Worm (Caenorhabditis elegans) whole organism, young adult: ENCODE measurements around the gene M05D6.2.

ENCODE experiments used
- B0261.1 ChIP-seq: sonication (generic microtip); optimal IDR thresholded peaks from 2 replicates; lab custom pipeline; 2016; ENCODE audit warnings: mild to moderate bottlenecking, missing genetic modification characterization, moderate library complexity, missing compliant biosample characterization
- B0336.3 ChIP-seq: fragments of 200-800 bp; sonication (Bioruptor generic); IDR thresholded peaks from 2 replicates; pipeline ENCODE4 v1.3.6; 2022; ENCODE audit warnings: missing genetic modification characterization, missing compliant biosample characterization
- C06A6.2 ChIP-seq: fragments of 200-800 bp; sonication (Bioruptor generic); conservative IDR thresholded peaks from 2 replicates; pipeline ENCODE4 v1.3.6; 2022; ENCODE audit warnings: missing genetic modification characterization, missing compliant biosample characterization
- C17E4.6 ChIP-seq: fragments of 200-800 bp; sonication (Bioruptor generic); IDR thresholded peaks from 2 replicates; pipeline ENCODE4 v1.3.6; 2022; ENCODE audit warnings: missing genetic modification reagents, missing genetic modification characterization, missing compliant biosample characterization
- D2030.7 ChIP-seq: fragments of 200-800 bp; sonication (Bioruptor generic); IDR thresholded peaks from 2 replicates; pipeline ENCODE4 v1.3.6; 2022; ENCODE audit warnings: missing genetic modification reagents, missing genetic modification characterization, missing compliant biosample characterization
- F49E8.2 ChIP-seq: sonication (generic microtip); optimal IDR thresholded peaks from 3 replicates; lab custom pipeline; 2017; ENCODE audit warnings: missing genetic modification characterization, mild to moderate bottlenecking, missing compliant biosample characterization, antibody characterized with exemption, moderate library complexity; ENCODE audit not compliant: insufficient read depth
- F52B5.7 ChIP-seq: sonication (generic microtip); optimal IDR thresholded peaks from 2 replicates; lab custom pipeline; 2016; ENCODE audit warnings: mild to moderate bottlenecking, missing genetic modification characterization, missing compliant biosample characterization
- F57A8.1 ChIP-seq: fragments of 200-800 bp; sonication (Bioruptor generic); optimal IDR thresholded peaks from 2 replicates; lab custom pipeline; 2018; ENCODE audit warnings: mild to moderate bottlenecking, missing genetic modification characterization, moderate library complexity, missing compliant biosample characterization
- K12H6.12 ChIP-seq: fragments of 200-800 bp; sonication (Bioruptor generic); optimal IDR thresholded peaks from 2 replicates; lab custom pipeline; 2018; ENCODE audit warnings: mild to moderate bottlenecking, missing genetic modification characterization, missing compliant biosample characterization
- Y53G8AR.9 ChIP-seq: fragments of 200-800 bp; sonication (Bioruptor generic); conservative IDR thresholded peaks from 2 replicates; pipeline ENCODE4 v1.3.6; 2022; ENCODE audit warnings: missing genetic modification reagents, missing genetic modification characterization, missing compliant biosample characterization
- akir-1 ChIP-seq: fragments of 200-800 bp; sonication (Bioruptor generic); optimal IDR thresholded peaks from 2 replicates; lab custom pipeline; 2018; ENCODE audit warnings: mild to moderate bottlenecking, missing genetic modification characterization, moderate library complexity, missing compliant biosample characterization
- ama-1 ChIP-seq, 3 experiments: fragments of 150-350 bp in 1 of 3; sonication (generic microtip) in 2 of 3; optimal IDR thresholded peaks; 2 replicates each; lab custom pipeline; 2014 to 2018; ENCODE audit warnings: missing biosample characterization in 2 of 3, missing genetic modification characterization in 2 of 3, missing genetic modification reagents in 2 of 3
- ceh-58 ChIP-seq: fragments of 200-800 bp; sonication (Bioruptor generic); IDR thresholded peaks from 2 replicates; pipeline ENCODE4 v1.3.6; 2022; ENCODE audit warnings: missing genetic modification characterization, missing compliant biosample characterization
- dox-1 ChIP-seq: fragments of 200-800 bp; sonication (Bioruptor generic); IDR thresholded peaks from 2 replicates; pipeline ENCODE4 v1.3.6; 2022; ENCODE audit warnings: missing genetic modification reagents, missing genetic modification characterization, missing compliant biosample characterization
- egrh-3 ChIP-seq: fragments of 200-800 bp; sonication (Bioruptor generic); IDR thresholded peaks from 2 replicates; pipeline ENCODE4 v1.3.6; 2022; ENCODE audit warnings: missing genetic modification reagents, missing genetic modification characterization, missing compliant biosample characterization
- ekl-4 ChIP-seq: fragments of 200-800 bp; sonication (Bioruptor generic); IDR thresholded peaks from 2 replicates; pipeline ENCODE4 v1.3.6; 2022; ENCODE audit warnings: missing genetic modification reagents, missing genetic modification characterization, missing compliant biosample characterization
- hlh-12 ChIP-seq: sonication (generic microtip); optimal IDR thresholded peaks from 2 replicates; lab custom pipeline; 2016; ENCODE audit warnings: missing genetic modification characterization, missing compliant biosample characterization
- lag-1 ChIP-seq: fragments of 200-800 bp; sonication (Bioruptor generic); IDR thresholded peaks from 2 replicates; pipeline ENCODE4 v1.3.6; 2022; ENCODE audit warnings: missing genetic modification reagents, missing genetic modification characterization, missing compliant biosample characterization
- lin-26 ChIP-seq: fragments of 200-800 bp; sonication (Bioruptor generic); IDR thresholded peaks from 2 replicates; pipeline ENCODE4 v1.3.6; 2022; ENCODE audit warnings: missing genetic modification reagents, missing genetic modification characterization, missing compliant biosample characterization
- lin-54 ChIP-seq: fragments of 200-800 bp; sonication (Bioruptor generic); optimal IDR thresholded peaks from 2 replicates; lab custom pipeline; 2018; ENCODE audit warnings: mild to moderate bottlenecking, missing genetic modification characterization, missing compliant biosample characterization
- lir-1 ChIP-seq: fragments of 200-800 bp; sonication (Bioruptor generic); conservative IDR thresholded peaks from 2 replicates; pipeline ENCODE4 v1.3.6; 2022; ENCODE audit warnings: missing genetic modification reagents, missing genetic modification characterization, missing compliant biosample characterization
- lsl-1 ChIP-seq: fragments of 200-800 bp; sonication (Bioruptor generic); optimal IDR thresholded peaks from 2 replicates; lab custom pipeline; 2018; ENCODE audit warnings: mild to moderate bottlenecking, missing genetic modification characterization, moderate library complexity, missing compliant biosample characterization
- mes-4 ChIP-seq: sonication (generic microtip); optimal IDR thresholded peaks from 2 replicates; lab custom pipeline; 2016; ENCODE audit warnings: missing genotype, missing genetic modification characterization, missing compliant biosample characterization
- nfya-1 ChIP-seq: sonication (generic microtip); optimal IDR thresholded peaks from 2 replicates; lab custom pipeline; 2017; ENCODE audit warnings: antibody characterized with exemption, missing compliant biosample characterization, missing genetic modification characterization, borderline replicate concordance; ENCODE audit not compliant: insufficient read depth
- nhr-120 ChIP-seq: fragments of 200-800 bp; sonication (Bioruptor generic); IDR thresholded peaks from 2 replicates; pipeline ENCODE4 v1.3.6; 2022; ENCODE audit warnings: missing genetic modification characterization, missing compliant biosample characterization
- nhr-179 ChIP-seq: sonication (generic microtip); optimal IDR thresholded peaks from 2 replicates; lab custom pipeline; 2016; ENCODE audit warnings: mild to moderate bottlenecking, missing genetic modification characterization, missing compliant biosample characterization
- nhr-80 ChIP-seq: sonication (generic microtip); optimal IDR thresholded peaks from 2 replicates; lab custom pipeline; 2016; ENCODE audit warnings: missing genetic modification characterization, missing compliant biosample characterization
- pbrm-1 ChIP-seq: fragments of 200-800 bp; sonication (Bioruptor generic); IDR thresholded peaks from 2 replicates; pipeline ENCODE4 v1.3.6; 2022; ENCODE audit warnings: missing genetic modification reagents, missing genetic modification characterization, missing compliant biosample characterization
- rcor-1 ChIP-seq: fragments of 200-800 bp; sonication (Bioruptor generic); IDR thresholded peaks from 2 replicates; pipeline ENCODE4 v1.3.6; 2022; ENCODE audit warnings: missing genetic modification reagents, missing genetic modification characterization, missing compliant biosample characterization
- rpc-1 ChIP-seq, 2 experiments: fragments of 150-350 bp in 1 of 2; sonication (generic microtip) in 1 of 2; optimal IDR thresholded peaks; 2 replicates each; lab custom pipeline; 2014 to 2018; ENCODE audit warnings: missing biosample characterization in 1 of 2, missing genetic modification characterization in 1 of 2, missing genetic modification reagents in 1 of 2, missing genotype in 1 of 2
- sdz-38 ChIP-seq: sonication (generic microtip); optimal IDR thresholded peaks from 2 replicates; lab custom pipeline; 2016; ENCODE audit warnings: missing genotype, missing genetic modification characterization, missing compliant biosample characterization
- snpc-3.4 ChIP-seq: sonication (generic microtip); optimal IDR thresholded peaks from 2 replicates; lab custom pipeline; 2017; ENCODE audit warnings: missing genetic modification characterization, mild to moderate bottlenecking, missing compliant biosample characterization, antibody characterized with exemption, moderate library complexity, missing genotype, missing genetic modification reagents
- sptf-2 ChIP-seq: fragments of 200-800 bp; sonication (Bioruptor generic); optimal IDR thresholded peaks from 2 replicates; lab custom pipeline; 2018; ENCODE audit warnings: mild to moderate bottlenecking, missing genetic modification characterization, missing compliant biosample characterization
- tbp1 ChIP-seq: fragments of 200-800 bp; sonication (Bioruptor generic); optimal IDR thresholded peaks from 2 replicates; lab custom pipeline; 2018; ENCODE audit warnings: mild to moderate bottlenecking, missing genetic modification characterization, missing compliant biosample characterization
- unc-62 ChIP-seq: fragments of 150-350 bp; optimal IDR thresholded peaks from 2 replicates; lab custom pipeline; 2014; ENCODE audit warnings: missing biosample characterization, missing genetic modification reagents, missing genetic modification characterization
- zfh-2 ChIP-seq: fragments of 200-800 bp; sonication (Bioruptor generic); conservative IDR thresholded peaks from 2 replicates; pipeline ENCODE4 v1.3.6; 2022; ENCODE audit warnings: missing genetic modification reagents, missing genetic modification characterization, missing compliant biosample characterization
- ztf-25 ChIP-seq: fragments of 200-800 bp; sonication (Bioruptor generic); IDR thresholded peaks from 2 replicates; pipeline ENCODE4 v1.3.6; 2022; ENCODE audit warnings: missing genetic modification reagents, missing genetic modification characterization, missing compliant biosample characterization

M05D6.2 gene

ce11 chrII:8481033-8481708, 13.3 kb downstream of the M05D6.2 start (continued):
- no peak for TF ChIP-seq akir-1 (GFP tag; lab: Kevin White, UChicago)
- TF ChIP-seq C17E4.6 (GFP tag; lab: Robert Waterston, UW): no peak
- no peak for TF ChIP-seq sptf-2 (GFP tag; lab: Kevin White, UChicago)
- no peak for TF ChIP-seq unc-62 (GFP tag; lab: Kevin White, UChicago)
- TF ChIP-seq C06A6.2 (GFP tag; lab: Robert Waterston, UW): no peak
- no peak for TF ChIP-seq nhr-120
- 0 out of 2 replicates have a peak, but pooled peaks have one; percentile 26 for TF ChIP-seq pbrm-1 (GFP tag; lab: Robert Waterston, UW)
- no peak for TF ChIP-seq lir-1 (GFP tag; lab: Robert Waterston, UW)
- no peak for TF ChIP-seq ztf-25
- TF ChIP-seq snpc-3.4: no peak
- TF ChIP-seq nhr-179 (tag; lab: Kevin White, UChicago): no peak
- no peak for TF ChIP-seq dox-1
- no peak for TF ChIP-seq F52B5.7
- no peak for TF ChIP-seq nhr-80 (tag; lab: Kevin White, UChicago)
- TF ChIP-seq lag-1 (GFP tag; lab: Robert Waterston, UW): no peak
- TF ChIP-seq K12H6.12: peak; percentile 18
- TF ChIP-seq, all 124 proteins: peak for 10

ce11 chrII:8481731-8482253, 13.9 kb downstream of the M05D6.2 start, which contains the start of gene M05D6.5:
Gene M05D6.5 (minus strand): TSS chrII:8482203.
- TF ChIP-seq F49E8.2 (tag; lab: Kevin White, UChicago) (no peak), ceh-58 (no peak), lsl-1 (GFP tag; lab: Kevin White, UChicago) (no peak), Y53G8AR.9 (GFP tag; lab: Robert Waterston, UW) (0 out of 2 replicates have a peak, but pooled peaks have one; percentile 13), sdz-38 (no peak), mes-4 (tag; lab: Kevin White, UChicago) (no peak), D2030.7 (no peak), lag-1 (GFP tag; lab: Robert Waterston, UW) (no peak), rpc-1 (optimal IDR thresholded peaks at IDR 0.05; lab: Kevin White, UChicago) (no peak), rpc-1 (tag; optimal IDR thresholded peaks at IDR 0.05; lab: Kevin White, UChicago) (no peak), egrh-3 (GFP tag; lab: Robert Waterston, UW) (no peak), rcor-1 (GFP tag; lab: Robert Waterston, UW) (no peak), hlh-12 (no peak), nhr-120 (no peak), F57A8.1 (GFP tag; lab: Kevin White, UChicago) (no peak), ekl-4 (0 out of 2 replicates have a peak, but pooled peaks have one; percentile 40), tbp1 (GFP tag; lab: Kevin White, UChicago) (no peak), nhr-179 (tag; lab: Kevin White, UChicago) (no peak), lin-26 (GFP tag; lab: Robert Waterston, UW) (0 out of 2 replicates have a peak, but pooled peaks have one; percentile 8), B0336.3 (GFP tag; lab: Robert Waterston, UW) (0 out of 2 replicates have a peak, but pooled peaks have one; percentile 13), zfh-2 (GFP tag; lab: Robert Waterston, UW) (no peak), nfya-1 (tag; lab: Kevin White, UChicago) (no peak), lin-54 (GFP tag; lab: Kevin White, UChicago) (no peak), ama-1 (optimal IDR thresholded peaks at IDR 0.05; lab: Kevin White, UChicago) (peak; percentile 83), ama-1 (GFP tag; optimal IDR thresholded peaks at IDR 0.05; lab: Kevin White, UChicago) (no peak), B0261.1 (tag; lab: Kevin White, UChicago) (no peak)
